Worm (Caenorhabditis elegans) whole organism, late embryonic: ENCODE data around the gene F26D10.13.

Experiments
- ceh-18 ChIP-seq: sonication (generic microtip); optimal IDR thresholded peaks from 2 replicates; lab custom pipeline; 2016; ENCODE audit warnings: missing genetic modification characterization, missing compliant biosample characterization
- dve-1 ChIP-seq: sonication (generic microtip); optimal IDR thresholded peaks from 2 replicates; lab custom pipeline; 2017; ENCODE audit warnings: antibody characterized with exemption, mild to moderate bottlenecking, missing genetic modification characterization, missing compliant biosample characterization

ce11 chrIV:17301933-17302332, 37.3 kb upstream of the F26D10.13 start, which contains the start of gene ifta-2:
- TF ChIP-seq ceh-18 (tag; lab: Kevin White, UChicago), result no peak
- no peak for TF ChIP-seq dve-1
